Fruit fly (Drosophila melanogaster): ENCODE data around the gene TfIIA-S-2.

dm6 chrX:1030478-1030877 is 19.0 kb upstream of the TfIIA-S-2 start, which contains the start of the genes Cdc45 and Rpp21:
- TF ChIP-seq CG16779 (tag; optimal IDR thresholded peaks at IDR 0.05) (no peak), fd85E (GFP tag; optimal IDR thresholded peaks at IDR 0.05) (no peak), OdsH (GFP tag; optimal IDR thresholded peaks at IDR 0.05) (no peak), lz (GFP tag; optimal IDR thresholded peaks at IDR 0.05) (no peak)

Measured in whole organism, prepupa.